Fruit fly (Drosophila melanogaster) whole organism, larva: Measurements from ENCODE around the gene CG31875.

Experiments used
- noc ChIP-seq: fragments of 200-800 bp; sonication (Bioruptor generic); optimal IDR thresholded peaks from 3 replicates; lab custom pipeline; 2019; ENCODE audit warnings: missing biosample characterization, mild to moderate bottlenecking, missing genetic modification characterization, moderate library complexity

The CG31875 gene

dm6 chr2L:9988201-9988990 lies 14.1 kb downstream of the CG31875 start:
- no peak for TF ChIP-seq noc (tag; lab: Kevin White, UChicago)

dm6 chr2L:9986402-9987350 lies 15.9 kb downstream of the CG31875 start:
- no peak for TF ChIP-seq noc (tag; lab: Kevin White, UChicago)

- TF ChIP-seq noc (tag; lab: Kevin White, UChicago) = peak; percentile 13
Observed at dm6 chr2L:9984078-9984772, 18.3 kb downstream of the CG31875 start, which contains the start of gene bib. Gene bib, plus strand, starts transcription at chr2L:9984645.

dm6 chr2L:9982516-9982915 lies 20.0 kb downstream of the CG31875 start:
- no peak for TF ChIP-seq noc (tag; lab: Kevin White, UChicago)

- TF ChIP-seq noc (tag; lab: Kevin White, UChicago) = no peak
Observed at dm6 chr2L:9981809-9982208, 20.7 kb downstream of the CG31875 start.

- TF ChIP-seq noc (tag; lab: Kevin White, UChicago) = no peak
Observed at dm6 chr2L:9972624-9973023, 29.9 kb downstream of the CG31875 start.

- no peak for TF ChIP-seq noc (tag; lab: Kevin White, UChicago)
Observed at dm6 chr2L:9968201-9968727, 34.3 kb downstream of the CG31875 start.

dm6 chr2L:9966983-9967737 lies 35.4 kb downstream of the CG31875 start, which contains the start of the genes Dref and RpL13:
Gene Dref, minus strand, starts transcription at chr2L:9967229.
Gene RpL13, plus strand, starts transcription at chr2L:9967313.
- peak; percentile 87 for TF ChIP-seq noc (tag; lab: Kevin White, UChicago)

dm6 chr2L:9963603-9964042 lies 38.9 kb downstream of the CG31875 start, which contains the start of gene CG5850:
Gene CG5850, minus strand, starts transcription at chr2L:9963949.
- TF ChIP-seq noc (tag; lab: Kevin White, UChicago) = no peak

- no peak for TF ChIP-seq noc (tag; lab: Kevin White, UChicago)
Observed at dm6 chr2L:9960758-9961157, 41.8 kb downstream of the CG31875 start.

- peak; percentile 93 for TF ChIP-seq noc (tag; lab: Kevin White, UChicago)
Observed at dm6 chr2L:9956993-9957652, 45.4 kb downstream of the CG31875 start, which contains the start of the genes CG4658 and CG5846. Gene CG4658, plus strand, starts transcription at chr2L:9957132. Gene CG5846, minus strand, starts transcription at chr2L:9957237.

dm6 chr2L:9954696-9955095 lies 47.8 kb downstream of the CG31875 start:
- TF ChIP-seq noc (tag; lab: Kevin White, UChicago) = no peak

dm6 chr2L:9954119-9954518 lies 48.4 kb downstream of the CG31875 start, which contains the start of the genes CG13126 and CG4709:
Gene CG13126, minus strand, starts transcription at chr2L:9954181.
Gene CG4709, plus strand, starts transcription at chr2L:9954325.
- TF ChIP-seq noc (tag; lab: Kevin White, UChicago) = peak; percentile 95
